Worm (Caenorhabditis elegans): ENCODE results near the gene ugt-17.

DNA sequence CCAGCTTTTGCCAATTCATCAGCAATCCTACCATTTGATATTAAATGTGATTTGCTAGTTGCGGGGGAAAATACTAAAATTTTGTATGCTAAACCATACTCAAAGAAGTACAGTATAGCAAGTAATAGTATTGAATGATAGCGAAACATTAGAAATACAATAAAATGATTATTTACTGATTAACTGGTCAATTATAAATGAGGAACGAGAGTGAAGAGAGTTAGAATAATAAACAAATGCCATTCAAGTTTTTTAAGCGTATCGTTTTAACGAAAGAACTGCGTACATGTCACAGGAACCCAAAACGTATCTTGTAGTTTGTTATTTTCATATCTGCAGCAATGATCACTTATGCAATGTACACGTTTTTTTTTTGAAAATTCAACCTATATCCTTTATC lies 6.3 kb downstream of the ugt-17 start, which contains the start of gene ugt-47:
- TF ChIP-seq tbx-2 (tag; optimal IDR thresholded peaks at IDR 0.05) (no peak), nhr-11 (tag; optimal IDR thresholded peaks at IDR 0.05) (no peak), fkh-10 (GFP tag; optimal IDR thresholded peaks at IDR 0.05) (no peak), ahr-1 (tag; optimal IDR thresholded peaks at IDR 0.05) (no peak), hlh-30 (tag; optimal IDR thresholded peaks at IDR 0.05; ENCODE audit: insufficient read depth) (no peak), ets-4 (tag; optimal IDR thresholded peaks at IDR 0.05) (no peak), ceh-48 (tag; optimal IDR thresholded peaks at IDR 0.05) (no peak), dve-1 (tag; optimal IDR thresholded peaks at IDR 0.05) (no peak), unc-55 (GFP tag; optimal IDR thresholded peaks at IDR 0.05) (no peak), ceh-31 (tag; optimal IDR thresholded peaks at IDR 0.05) (no peak), unc-86 (tag; optimal IDR thresholded peaks at IDR 0.05) (no peak), rnt-1 (tag; optimal IDR thresholded peaks at IDR 0.05) (no peak), sox-4 (tag; optimal IDR thresholded peaks at IDR 0.05) (no peak), ref-2 (tag; optimal IDR thresholded peaks at IDR 0.05) (no peak)
